Fruit fly (Drosophila melanogaster): Measurements from ENCODE around the gene BRWD3.

DNA sequence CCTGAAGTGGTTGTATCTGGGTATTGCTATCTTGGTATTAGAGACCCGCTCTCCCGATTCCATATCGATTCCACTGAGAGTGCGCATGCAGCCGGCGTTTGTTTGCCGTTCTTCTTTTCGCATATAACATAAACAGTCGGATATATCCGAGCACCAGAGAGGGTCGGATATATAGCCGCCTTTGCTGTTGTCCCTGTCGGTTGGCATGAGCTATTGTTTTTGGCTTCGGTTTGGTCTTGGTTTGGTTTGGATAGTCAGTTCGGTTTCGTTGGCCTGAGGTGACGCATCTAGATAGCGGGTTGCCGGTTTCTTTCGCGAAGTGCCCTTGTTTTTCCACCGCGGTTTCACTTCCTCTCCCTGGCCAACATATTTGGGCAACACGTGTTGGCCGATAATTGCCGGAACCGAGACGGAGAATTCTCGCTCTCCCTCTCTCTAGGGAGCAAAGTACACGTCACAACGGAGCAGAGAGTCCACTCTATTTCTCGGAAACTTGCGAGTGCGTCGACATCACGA, 46.0 kb upstream of the BRWD3 start, which contains the start of gene Orct2:
- TF ChIP-seq pan (optimal IDR thresholded peaks at IDR 0.05) (no peak), usp (GFP tag; optimal IDR thresholded peaks at IDR 0.05) (no peak)

Measured in whole organism.